Fruit fly (Drosophila melanogaster) whole organism: ENCODE results near the gene VAChT.

Experiments used
- EcR ChIP-seq, 2 experiments: fragments of >200 bp; optimal IDR thresholded peaks; 2 replicates each; lab custom pipeline; 2017; ENCODE audit warnings: missing biosample characterization in 2 of 2, missing genetic modification characterization in 2 of 2, missing genetic modification reagents in 2 of 2
- pan ChIP-seq: fragments of >200 bp; optimal IDR thresholded peaks from 2 replicates; lab custom pipeline; 2017
- psq ChIP-seq: fragments of >200 bp; optimal IDR thresholded peaks from 2 replicates; lab custom pipeline; 2017

- TF ChIP-seq psq (lab: Kevin White, UChicago) (no peak), pan (lab: Kevin White, UChicago) (no peak), EcR (GFP tag; optimal IDR thresholded peaks at IDR 0.05; lab: Kevin White, UChicago) (no peak)
Observed at dm6 chr3R:18719767-18720341, 14.6 kb downstream of the VAChT start.
